Worm (Caenorhabditis elegans) whole organism, L3 larva: Measurements from ENCODE around the gene ZK930.7.

Experiments
- ceh-9 ChIP-seq: sonication (generic microtip); optimal IDR thresholded peaks from 2 replicates; lab custom pipeline; 2018; ENCODE audit warnings: missing biosample characterization, missing genetic modification characterization
- unc-62 ChIP-seq: fragments of 150-350 bp; sonication (generic microtip); optimal IDR thresholded peaks from 4 replicates; lab custom pipeline; 2014; ENCODE audit warnings: missing biosample characterization, missing genetic modification reagents, missing genetic modification characterization

- TF ChIP-seq ceh-9 (tag; lab: Kevin White, UChicago): no peak
- TF ChIP-seq unc-62 (GFP tag; lab: Kevin White, UChicago): no peak
Observed at ce11 chrII:11906217-11906616, 8.2 kb upstream of the ZK930.7 start, which contains the start of gene ZK930.4.
